Worm (Caenorhabditis elegans) whole organism, midembryonic: ENCODE data around the gene nspa-8.

Experiments
- T22C8.4 ChIP-seq: fragments of 200-800 bp; sonication (Bioruptor generic); IDR thresholded peaks from 2 replicates; pipeline ENCODE4 v1.3.6; 2022; ENCODE audit warnings: missing genetic modification characterization, missing compliant biosample characterization
- cog-1 ChIP-seq: sonication (generic microtip); optimal IDR thresholded peaks from 2 replicates; lab custom pipeline; 2016; ENCODE audit warnings: missing genetic modification characterization, missing compliant biosample characterization
- flt-1 ChIP-seq: fragments of 200-800 bp; sonication (Bioruptor generic); IDR thresholded peaks from 2 replicates; pipeline ENCODE4 v1.3.6; 2022; ENCODE audit warnings: missing genetic modification characterization, missing compliant biosample characterization
- klf-2 ChIP-seq: fragments of 200-800 bp; sonication (Bioruptor generic); conservative IDR thresholded peaks from 2 replicates; pipeline ENCODE4 v1.3.6; 2022; ENCODE audit warnings: missing genetic modification reagents, missing genetic modification characterization, missing compliant biosample characterization
- med-1 ChIP-seq: sonication (generic microtip); optimal IDR thresholded peaks from 2 replicates; lab custom pipeline; 2017; ENCODE audit warnings: missing genetic modification characterization, mild to moderate bottlenecking, missing compliant biosample characterization, antibody characterized with exemption, missing genetic modification reagents; ENCODE audit not compliant: insufficient read depth
- ref-1 ChIP-seq: fragments of 200-800 bp; sonication (Bioruptor generic); conservative IDR thresholded peaks from 2 replicates; pipeline ENCODE4 v1.3.6; 2022; ENCODE audit warnings: missing genetic modification reagents, missing genetic modification characterization, missing compliant biosample characterization
- tab-1 ChIP-seq: fragments of 200-800 bp; sonication (Bioruptor generic); IDR thresholded peaks from 2 replicates; pipeline ENCODE4 v1.3.6; 2022; ENCODE audit warnings: missing genetic modification characterization, missing compliant biosample characterization
- ztf-23 ChIP-seq: fragments of 200-800 bp; sonication (Bioruptor generic); IDR thresholded peaks from 2 replicates; pipeline ENCODE4 v1.3.6; 2022; ENCODE audit warnings: missing genetic modification reagents, missing genetic modification characterization, missing compliant biosample characterization
- ztf-29 ChIP-seq: fragments of 200-800 bp; sonication (Bioruptor generic); IDR thresholded peaks from 2 replicates; pipeline ENCODE4 v1.3.6; 2022; ENCODE audit warnings: missing genetic modification reagents, missing genetic modification characterization, missing compliant biosample characterization

nspa-8 gene

ce11 chrV:14853739-14854138 lies 26.9 kb upstream of the nspa-8 start:
- no peak for TF ChIP-seq med-1 (GFP tag; lab: Kevin White, UChicago)
- no peak for TF ChIP-seq ref-1 (GFP tag; lab: Robert Waterston, UW)
- TF ChIP-seq cog-1 (tag; lab: Kevin White, UChicago), result no peak
- TF ChIP-seq ztf-23 (GFP tag; lab: Robert Waterston, UW), result no peak
- TF ChIP-seq flt-1 (GFP tag; lab: Robert Waterston, UW), result no peak
- no peak for TF ChIP-seq ztf-29 (GFP tag; lab: Robert Waterston, UW)
- no peak for TF ChIP-seq tab-1 (GFP tag; lab: Robert Waterston, UW)
- TF ChIP-seq klf-2, result no peak
- no peak for TF ChIP-seq T22C8.4

- TF ChIP-seq cog-1 (tag; lab: Kevin White, UChicago) (no peak), med-1 (GFP tag; lab: Kevin White, UChicago) (no peak), T22C8.4 (no peak), flt-1 (GFP tag; lab: Robert Waterston, UW) (no peak), tab-1 (GFP tag; lab: Robert Waterston, UW) (no peak), ztf-29 (GFP tag; lab: Robert Waterston, UW) (no peak), ref-1 (GFP tag; lab: Robert Waterston, UW) (no peak), ztf-23 (GFP tag; lab: Robert Waterston, UW) (no peak), klf-2 (no peak)
Observed at ce11 chrV:14852620-14853019, 25.8 kb upstream of the nspa-8 start.

ce11 chrV:14851972-14852371 lies 25.1 kb upstream of the nspa-8 start:
- TF ChIP-seq med-1 (GFP tag; lab: Kevin White, UChicago), result no peak
- no peak for TF ChIP-seq tab-1 (GFP tag; lab: Robert Waterston, UW)
- no peak for TF ChIP-seq flt-1 (GFP tag; lab: Robert Waterston, UW)
- TF ChIP-seq ref-1 (GFP tag; lab: Robert Waterston, UW), result no peak
- no peak for TF ChIP-seq ztf-23 (GFP tag; lab: Robert Waterston, UW)
- no peak for TF ChIP-seq ztf-29 (GFP tag; lab: Robert Waterston, UW)
- no peak for TF ChIP-seq cog-1 (tag; lab: Kevin White, UChicago)
- TF ChIP-seq klf-2, result no peak
- TF ChIP-seq T22C8.4, result no peak

- TF ChIP-seq ref-1 (GFP tag; lab: Robert Waterston, UW) (no peak), tab-1 (GFP tag; lab: Robert Waterston, UW) (no peak), klf-2 (no peak), ztf-29 (GFP tag; lab: Robert Waterston, UW) (no peak), med-1 (GFP tag; lab: Kevin White, UChicago) (no peak), cog-1 (tag; lab: Kevin White, UChicago) (no peak), flt-1 (GFP tag; lab: Robert Waterston, UW) (no peak), ztf-23 (GFP tag; lab: Robert Waterston, UW) (no peak)
Observed at ce11 chrV:14851206-14851605, 24.4 kb upstream of the nspa-8 start.

ce11 chrV:14850530-14850929 lies 23.7 kb upstream of the nspa-8 start:
- no peak for TF ChIP-seq klf-2
- TF ChIP-seq cog-1 (tag; lab: Kevin White, UChicago), result no peak
- no peak for TF ChIP-seq tab-1 (GFP tag; lab: Robert Waterston, UW)
- TF ChIP-seq ztf-29 (GFP tag; lab: Robert Waterston, UW), result no peak
- TF ChIP-seq ref-1 (GFP tag; lab: Robert Waterston, UW), result no peak
- no peak for TF ChIP-seq med-1 (GFP tag; lab: Kevin White, UChicago)
- TF ChIP-seq flt-1 (GFP tag; lab: Robert Waterston, UW), result no peak
- no peak for TF ChIP-seq ztf-23 (GFP tag; lab: Robert Waterston, UW)
- TF ChIP-seq T22C8.4, result no peak

ce11 chrV:14849628-14850027 lies 22.8 kb upstream of the nspa-8 start:
- no peak for TF ChIP-seq med-1 (GFP tag; lab: Kevin White, UChicago)
- no peak for TF ChIP-seq ztf-23 (GFP tag; lab: Robert Waterston, UW)
- TF ChIP-seq ztf-29 (GFP tag; lab: Robert Waterston, UW), result no peak
- TF ChIP-seq tab-1 (GFP tag; lab: Robert Waterston, UW), result no peak
- TF ChIP-seq flt-1 (GFP tag; lab: Robert Waterston, UW), result no peak
- no peak for TF ChIP-seq ref-1 (GFP tag; lab: Robert Waterston, UW)
- TF ChIP-seq T22C8.4, result no peak
- TF ChIP-seq cog-1 (tag; lab: Kevin White, UChicago), result no peak
- no peak for TF ChIP-seq klf-2

- no peak for TF ChIP-seq cog-1 (tag; lab: Kevin White, UChicago)
- no peak for TF ChIP-seq ztf-29 (GFP tag; lab: Robert Waterston, UW)
Observed at ce11 chrV:14848510-14849206, 21.8 kb upstream of the nspa-8 start.

- TF ChIP-seq T22C8.4 (no peak), tab-1 (GFP tag; lab: Robert Waterston, UW) (no peak), ztf-23 (GFP tag; lab: Robert Waterston, UW) (no peak), med-1 (GFP tag; lab: Kevin White, UChicago) (no peak), cog-1 (tag; lab: Kevin White, UChicago) (no peak), ref-1 (GFP tag; lab: Robert Waterston, UW) (no peak), klf-2 (no peak), flt-1 (GFP tag; lab: Robert Waterston, UW) (no peak), ztf-29 (GFP tag; lab: Robert Waterston, UW) (no peak)
Observed at ce11 chrV:14847291-14847915, 20.6 kb upstream of the nspa-8 start, which contains the start of gene ret-1. ret-1 (minus strand) TSS chrV:14847413.

ce11 chrV:14841660-14842059 lies 14.8 kb upstream of the nspa-8 start:
- TF ChIP-seq ztf-23 (GFP tag; lab: Robert Waterston, UW) (no peak), klf-2 (no peak), T22C8.4 (no peak), cog-1 (tag; lab: Kevin White, UChicago) (no peak), ref-1 (GFP tag; lab: Robert Waterston, UW) (no peak), tab-1 (GFP tag; lab: Robert Waterston, UW) (no peak), med-1 (GFP tag; lab: Kevin White, UChicago) (no peak), flt-1 (GFP tag; lab: Robert Waterston, UW) (no peak), ztf-29 (GFP tag; lab: Robert Waterston, UW) (no peak)
